Worm (Caenorhabditis elegans) whole organism, L4 larva: Measurements from ENCODE around the gene T05H4.4.
A peak's percentile ranks its signal among the peaks of the same experiment; 100 is the strongest.

Experiments
- D1046.2 ChIP-seq: fragments of 200-800 bp; sonication (Bioruptor generic); IDR thresholded peaks from 2 replicates; pipeline ENCODE4 v1.3.6; 2022; ENCODE audit warnings: missing genetic modification characterization, missing compliant biosample characterization
- F10B5.3 ChIP-seq: sonication (generic microtip); optimal IDR thresholded peaks from 2 replicates; lab custom pipeline; 2016; ENCODE audit warnings: mild to moderate bottlenecking, missing genetic modification characterization, missing compliant biosample characterization
- F26F4.8 ChIP-seq: fragments of 200-800 bp; sonication (Bioruptor generic); conservative IDR thresholded peaks from 2 replicates; pipeline ENCODE4 v1.3.6; 2022; ENCODE audit warnings: missing genetic modification characterization, missing compliant biosample characterization
- F49E8.2 ChIP-seq: sonication (generic microtip); optimal IDR thresholded peaks from 2 replicates; lab custom pipeline; 2016; ENCODE audit warnings: missing compliant biosample characterization, mild to moderate bottlenecking, missing genetic modification characterization, borderline replicate concordance
- T20F7.1 ChIP-seq: fragments of 200-800 bp; sonication (Bioruptor generic); optimal IDR thresholded peaks from 2 replicates; lab custom pipeline; 2018; ENCODE audit warnings: mild to moderate bottlenecking, missing genetic modification characterization, missing compliant biosample characterization
- Y48G9A.11 ChIP-seq: fragments of 200-800 bp; sonication (Bioruptor generic); IDR thresholded peaks from 2 replicates; pipeline ENCODE4 v1.3.6; 2022; ENCODE audit warnings: missing genetic modification reagents, missing genetic modification characterization, missing compliant biosample characterization
- aly-2 ChIP-seq: sonication (generic microtip); optimal IDR thresholded peaks from 2 replicates; lab custom pipeline; 2018; ENCODE audit warnings: missing biosample characterization, missing genetic modification characterization
- attf-4 ChIP-seq: sonication (generic microtip); optimal IDR thresholded peaks from 3 replicates; lab custom pipeline; 2017; ENCODE audit warnings: missing biosample characterization, missing genetic modification characterization
- ceh-20 ChIP-seq: fragments of 200-800 bp; sonication (Bioruptor generic); IDR thresholded peaks from 2 replicates; pipeline ENCODE4 v1.3.6; 2022; ENCODE audit warnings: missing genetic modification reagents, missing genetic modification characterization, missing compliant biosample characterization
- ceh-32 ChIP-seq: sonication (generic microtip); optimal IDR thresholded peaks from 2 replicates; lab custom pipeline; 2016; ENCODE audit warnings: mild to moderate bottlenecking, missing genetic modification characterization, missing compliant biosample characterization; ENCODE audit not compliant: poor library complexity
- ces-1 ChIP-seq: fragments of 150-350 bp; sonication (generic microtip); optimal IDR thresholded peaks from 4 replicates; lab custom pipeline; 2014; ENCODE audit warnings: missing biosample characterization, missing genetic modification reagents, missing genetic modification characterization
- daf-16 ChIP-seq, 3 experiments: sonication (generic microtip); optimal IDR thresholded peaks; 2 replicates each; lab custom pipeline; 2016 to 2017; ENCODE audit warnings: missing genetic modification characterization in 3 of 3, missing genetic modification reagents in 3 of 3, mild to moderate bottlenecking in 2 of 3, missing compliant biosample characterization in 2 of 3, missing biosample characterization in 1 of 3, moderate library complexity in 1 of 3
- daf-19 ChIP-seq: fragments of 200-800 bp; sonication (Bioruptor generic); conservative IDR thresholded peaks from 2 replicates; pipeline ENCODE4 v1.3.6; 2022; ENCODE audit warnings: missing genetic modification characterization, missing compliant biosample characterization
- daf-8 ChIP-seq: fragments of 200-800 bp; sonication (Bioruptor generic); IDR thresholded peaks from 2 replicates; pipeline ENCODE4 v1.3.6; 2022; ENCODE audit warnings: missing genetic modification characterization, missing compliant biosample characterization
- dmd-6 ChIP-seq: fragments of 200-800 bp; sonication (Bioruptor generic); IDR thresholded peaks from 2 replicates; pipeline ENCODE4 v1.3.6; 2022; ENCODE audit warnings: missing genetic modification reagents, missing genetic modification characterization, missing compliant biosample characterization
- dmd-8 ChIP-seq: fragments of 200-800 bp; sonication (Bioruptor generic); IDR thresholded peaks from 2 replicates; pipeline ENCODE4 v1.3.6; 2022; ENCODE audit warnings: missing genetic modification characterization, missing compliant biosample characterization
- dmd-9 ChIP-seq: fragments of 200-800 bp; sonication (Bioruptor generic); IDR thresholded peaks from 2 replicates; pipeline ENCODE4 v1.3.6; 2022; ENCODE audit warnings: missing genetic modification reagents, missing genetic modification characterization, missing compliant biosample characterization
- dpl-1 ChIP-seq: fragments of 150-350 bp; optimal IDR thresholded peaks from 2 replicates; lab custom pipeline; 2014; ENCODE audit warnings: missing biosample characterization, missing genetic modification reagents, missing genetic modification characterization
- duxl-1 ChIP-seq: sonication (generic microtip); optimal IDR thresholded peaks from 2 replicates; lab custom pipeline; 2016; ENCODE audit warnings: mild to moderate bottlenecking, missing genetic modification characterization, moderate library complexity, missing compliant biosample characterization; ENCODE audit not compliant: poor library complexity
- fkh-10 ChIP-seq: fragments of 150-350 bp; optimal IDR thresholded peaks from 2 replicates; lab custom pipeline; 2014; ENCODE audit warnings: missing biosample characterization, missing genetic modification reagents, missing genetic modification characterization
- gei-8 ChIP-seq: fragments of 200-800 bp; sonication (Bioruptor generic); optimal IDR thresholded peaks from 2 replicates; lab custom pipeline; 2018; ENCODE audit warnings: mild to moderate bottlenecking, missing genetic modification characterization, missing compliant biosample characterization
- hlh-11 ChIP-seq: fragments of 200-800 bp; sonication (Bioruptor generic); optimal IDR thresholded peaks from 2 replicates; lab custom pipeline; 2018; ENCODE audit warnings: mild to moderate bottlenecking, missing genetic modification characterization, missing compliant biosample characterization
- jun-1 ChIP-seq: fragments of 150-350 bp; optimal IDR thresholded peaks from 2 replicates; lab custom pipeline; 2014; ENCODE audit warnings: missing biosample characterization, missing genetic modification reagents, missing genetic modification characterization
- lin-1 ChIP-seq: fragments of 200-800 bp; sonication (Bioruptor generic); IDR thresholded peaks from 2 replicates; pipeline ENCODE4 v1.3.6; 2022; ENCODE audit warnings: missing genetic modification reagents, missing genetic modification characterization, missing compliant biosample characterization
- lin-38 ChIP-seq: fragments of 200-800 bp; sonication (Bioruptor generic); IDR thresholded peaks from 2 replicates; pipeline ENCODE4 v1.3.6; 2022; ENCODE audit warnings: missing genetic modification reagents, missing genetic modification characterization, missing compliant biosample characterization
- mdl-1 ChIP-seq, 2 experiments: fragments of 150-350 bp in 1 of 2; sonication (generic microtip) in 1 of 2; optimal IDR thresholded peaks; 2 replicates each; lab custom pipeline; 2014 to 2017; ENCODE audit warnings: missing biosample characterization in 2 of 2, missing genetic modification characterization in 2 of 2
- mes-2 ChIP-seq: sonication (generic microtip); optimal IDR thresholded peaks from 2 replicates; lab custom pipeline; 2016; ENCODE audit warnings: missing genotype, mild to moderate bottlenecking, missing genetic modification characterization, missing compliant biosample characterization; ENCODE audit not compliant: poor library complexity, severe bottlenecking
- mxl-3 ChIP-seq: fragments of 200-800 bp; sonication (Bioruptor generic); optimal IDR thresholded peaks from 2 replicates; lab custom pipeline; 2018; ENCODE audit warnings: mild to moderate bottlenecking, missing genetic modification characterization, missing compliant biosample characterization
- nhr-10 ChIP-seq: fragments of 150-350 bp; optimal IDR thresholded peaks from 2 replicates; lab custom pipeline; 2014; ENCODE audit warnings: missing biosample characterization, missing genetic modification characterization
- nhr-102 ChIP-seq: sonication (generic microtip); optimal IDR thresholded peaks from 2 replicates; lab custom pipeline; 2016; ENCODE audit warnings: mild to moderate bottlenecking, missing genetic modification characterization, moderate library complexity, missing compliant biosample characterization
- nhr-11 ChIP-seq: fragments of 150-350 bp; optimal IDR thresholded peaks from 2 replicates; lab custom pipeline; 2014; ENCODE audit warnings: missing biosample characterization, missing genetic modification characterization
- nhr-111 ChIP-seq: fragments of 200-800 bp; sonication (Bioruptor generic); optimal IDR thresholded peaks from 2 replicates; lab custom pipeline; 2018; ENCODE audit warnings: mild to moderate bottlenecking, missing genetic modification characterization, missing compliant biosample characterization
- nhr-28 ChIP-seq: fragments of 150-350 bp; optimal IDR thresholded peaks from 2 replicates; lab custom pipeline; 2014; ENCODE audit warnings: missing biosample characterization, missing genetic modification characterization
- nhr-48 ChIP-seq: sonication (generic microtip); optimal IDR thresholded peaks from 2 replicates; lab custom pipeline; 2016; ENCODE audit warnings: mild to moderate bottlenecking, missing genetic modification characterization, missing compliant biosample characterization
- nhr-77 ChIP-seq: fragments of 150-350 bp; optimal IDR thresholded peaks from 2 replicates; lab custom pipeline; 2014; ENCODE audit warnings: missing biosample characterization, missing genetic modification characterization
- pha-4 ChIP-seq, 2 experiments: fragments of 150-350 bp in 1 of 2; fragments of 200-800 bp in 1 of 2; sonication (Bioruptor generic) in 1 of 2; IDR thresholded peaks in 1 of 2; optimal IDR thresholded peaks in 1 of 2; 2 replicates each; pipeline versions ENCODE4 v1.3.6 to Lab custom; 2014 to 2022; ENCODE audit warnings: missing genetic modification characterization in 2 of 2, missing genetic modification reagents in 2 of 2, missing biosample characterization in 1 of 2, missing compliant biosample characterization in 1 of 2
- pqm-1 ChIP-seq: sonication (generic microtip); optimal IDR thresholded peaks from 2 replicates; lab custom pipeline; 2017; ENCODE audit warnings: missing biosample characterization, missing genetic modification characterization
- saeg-2 ChIP-seq: fragments of 200-800 bp; sonication (Bioruptor generic); IDR thresholded peaks from 2 replicates; pipeline ENCODE4 v1.3.6; 2022; ENCODE audit warnings: missing genetic modification reagents, missing genetic modification characterization, missing compliant biosample characterization
- snpc-1.2 ChIP-seq: fragments of 200-800 bp; sonication (Bioruptor generic); IDR thresholded peaks from 2 replicates; pipeline ENCODE4 v1.3.6; 2022; ENCODE audit warnings: missing genetic modification reagents, missing genetic modification characterization, missing compliant biosample characterization
- spr-1 ChIP-seq: sonication (generic microtip); optimal IDR thresholded peaks from 2 replicates; lab custom pipeline; 2016; ENCODE audit warnings: mild to moderate bottlenecking, missing genetic modification characterization, missing compliant biosample characterization
- spr-3 ChIP-seq: fragments of 200-800 bp; sonication (Bioruptor generic); optimal IDR thresholded peaks from 2 replicates; lab custom pipeline; 2018; ENCODE audit warnings: mild to moderate bottlenecking, missing genetic modification characterization, missing compliant biosample characterization
- unc-130 ChIP-seq: sonication (generic microtip); optimal IDR thresholded peaks from 2 replicates; lab custom pipeline; 2016; ENCODE audit warnings: missing genetic modification reagents, missing genetic modification characterization, missing compliant biosample characterization
- unc-39 ChIP-seq: sonication (generic microtip); optimal IDR thresholded peaks from 2 replicates; lab custom pipeline; 2017; ENCODE audit warnings: missing biosample characterization, missing genetic modification characterization
- unc-62 ChIP-seq, 3 experiments: fragments of 150-350 bp in 1 of 3; sonication (generic microtip); optimal IDR thresholded peaks in 2 of 3; peaks in 1 of 3; 1 replicate in 1 of 3; 2 replicates in 2 of 3; lab custom pipeline; 2014 to 2017; ENCODE audit warnings: missing biosample characterization in 3 of 3, missing genetic modification characterization in 3 of 3, missing genetic modification reagents in 3 of 3, missing genotype in 1 of 3
- vab-7 ChIP-seq: fragments of 200-800 bp; sonication (Bioruptor generic); IDR thresholded peaks from 2 replicates; pipeline ENCODE4 v1.3.6; 2022; ENCODE audit warnings: missing genetic modification reagents, missing genetic modification characterization, missing compliant biosample characterization
- zag-1 ChIP-seq: fragments of 150-350 bp; optimal IDR thresholded peaks from 2 replicates; lab custom pipeline; 2014; ENCODE audit warnings: missing biosample characterization, missing genetic modification characterization
- zfp-3 ChIP-seq: fragments of 200-800 bp; sonication (Bioruptor generic); conservative IDR thresholded peaks from 2 replicates; pipeline ENCODE4 v1.3.6; 2022; ENCODE audit warnings: missing genetic modification reagents, missing genetic modification characterization, missing compliant biosample characterization
- zip-11 ChIP-seq: fragments of 200-800 bp; sonication (Bioruptor generic); IDR thresholded peaks from 2 replicates; pipeline ENCODE4 v1.3.6; 2022; ENCODE audit warnings: missing genetic modification characterization, missing compliant biosample characterization
- zip-2 ChIP-seq: fragments of 150-350 bp; optimal IDR thresholded peaks from 2 replicates; lab custom pipeline; 2014; ENCODE audit warnings: missing biosample characterization, missing genetic modification characterization
- ztf-11 ChIP-seq: fragments of 150-350 bp; optimal IDR thresholded peaks from 2 replicates; lab custom pipeline; 2014; ENCODE audit warnings: missing biosample characterization, missing genetic modification characterization
- ztf-7 ChIP-seq: fragments of 150-350 bp; optimal IDR thresholded peaks from 2 replicates; lab custom pipeline; 2014; ENCODE audit warnings: missing biosample characterization, missing genetic modification characterization

Gene T05H4.4

DNA sequence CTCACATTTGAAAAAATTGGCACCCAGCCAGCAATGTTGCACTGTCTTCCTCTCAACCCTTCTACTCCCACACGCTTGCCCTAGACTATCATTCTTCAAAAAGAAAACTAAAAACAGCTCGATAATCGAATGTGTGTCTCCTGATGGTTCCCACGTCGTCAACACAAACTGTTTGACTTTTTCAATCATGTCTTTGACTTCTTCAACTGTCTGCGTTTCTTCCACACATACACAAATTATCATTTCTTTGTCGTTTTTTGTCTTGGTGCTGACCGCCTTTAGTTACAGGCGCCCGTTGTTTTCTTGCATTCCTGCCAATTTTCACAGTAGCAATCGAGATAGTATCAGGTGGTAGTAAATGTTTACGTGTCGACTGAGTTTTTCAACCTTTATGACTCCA is 23.9 kb downstream of the T05H4.4 start:
- TF ChIP-seq lin-1 (no peak), dmd-6 (peak; percentile 32; the same call in 1 of the 2 replicates), daf-16 (GFP tag; optimal IDR thresholded peaks at IDR 0.05; lab: Kevin White, UChicago) (no peak), daf-16 (tag; optimal IDR thresholded peaks at IDR 0.05; lab: Kevin White, UChicago) (peak; percentile 78), mxl-3 (GFP tag; lab: Kevin White, UChicago) (no peak), zfp-3 (GFP tag; lab: Robert Waterston, UW) (no peak), ztf-7 (tag; lab: Kevin White, UChicago) (no peak), nhr-102 (no peak), dmd-9 (GFP tag; lab: Robert Waterston, UW) (no peak), lin-38 (GFP tag; lab: Robert Waterston, UW) (no peak), ceh-20 (GFP tag; lab: Robert Waterston, UW) (no peak), daf-19 (GFP tag; lab: Robert Waterston, UW) (no peak), nhr-28 (tag; lab: Kevin White, UChicago) (peak; percentile 76), attf-4 (no peak), unc-39 (tag; lab: Kevin White, UChicago) (no peak), gei-8 (GFP tag; lab: Kevin White, UChicago) (no peak), saeg-2 (GFP tag; lab: Robert Waterston, UW) (no peak), pha-4 (GFP tag; IDR thresholded peaks at IDR 0.05; lab: Robert Waterston, UW) (no peak), pha-4 (tag; optimal IDR thresholded peaks at IDR 0.05; lab: Kevin White, UChicago) (no peak), unc-62 (GFP tag; optimal IDR thresholded peaks at IDR 0.05 in 1 of 2; lab: Kevin White, UChicago) (no peak), unc-62 (tag; optimal IDR thresholded peaks at IDR 0.05; lab: Kevin White, UChicago) (no peak), T20F7.1 (GFP tag; lab: Kevin White, UChicago) (no peak), D1046.2 (no peak), ztf-11 (tag; lab: Kevin White, UChicago) (no peak), zag-1 (no peak), ces-1 (GFP tag; lab: Kevin White, UChicago) (no peak), pqm-1 (tag; lab: Kevin White, UChicago) (no peak), jun-1 (tag; lab: Kevin White, UChicago) (no peak), aly-2 (tag; lab: Kevin White, UChicago) (no peak), Y48G9A.11 (GFP tag; lab: Robert Waterston, UW) (no peak), F26F4.8 (GFP tag; lab: Robert Waterston, UW) (no peak), nhr-48 (no peak), zip-2 (tag; lab: Kevin White, UChicago) (no peak), mdl-1 (tag; optimal IDR thresholded peaks at IDR 0.05; lab: Kevin White, UChicago) (no peak), dmd-8 (no peak), spr-1 (tag; lab: Kevin White, UChicago) (no peak), nhr-111 (GFP tag; lab: Kevin White, UChicago) (no peak), mes-2 (no peak), ceh-32 (tag; lab: Kevin White, UChicago) (no peak), hlh-11 (tag; lab: Kevin White, UChicago) (peak; percentile 51), spr-3 (GFP tag; lab: Kevin White, UChicago) (no peak), snpc-1.2 (GFP tag; lab: Robert Waterston, UW) (no peak), nhr-11 (tag; lab: Kevin White, UChicago) (no peak), F49E8.2 (tag; lab: Kevin White, UChicago) (no peak), F10B5.3 (tag; lab: Kevin White, UChicago) (no peak), nhr-77 (peak; percentile 16), zip-11 (GFP tag; lab: Robert Waterston, UW) (no peak), unc-130 (GFP tag; lab: Kevin White, UChicago) (no peak), dpl-1 (peak; percentile 32), vab-7 (no peak), duxl-1 (tag; lab: Kevin White, UChicago) (no peak), daf-8 (GFP tag; lab: Robert Waterston, UW) (no peak), fkh-10 (GFP tag; lab: Kevin White, UChicago) (no peak), nhr-10 (tag; lab: Kevin White, UChicago) (no peak)
